Worm (Caenorhabditis elegans) whole organism, young adult: ENCODE data around the gene F59A7.7.

ENCODE experiments used
- B0035.1 ChIP-seq: sonication (generic microtip); optimal IDR thresholded peaks from 2 replicates; lab custom pipeline; 2016; ENCODE audit warnings: missing genetic modification characterization, mild to moderate bottlenecking, missing compliant biosample characterization, missing genotype, missing genetic modification reagents
- B0336.3 ChIP-seq: fragments of 200-800 bp; sonication (Bioruptor generic); IDR thresholded peaks from 2 replicates; pipeline ENCODE4 v1.3.6; 2022; ENCODE audit warnings: missing genetic modification characterization, missing compliant biosample characterization
- D2030.7 ChIP-seq: fragments of 200-800 bp; sonication (Bioruptor generic); IDR thresholded peaks from 2 replicates; pipeline ENCODE4 v1.3.6; 2022; ENCODE audit warnings: missing genetic modification reagents, missing genetic modification characterization, missing compliant biosample characterization
- F10E7.11 ChIP-seq: sonication (generic microtip); optimal IDR thresholded peaks from 2 replicates; lab custom pipeline; 2017; ENCODE audit warnings: mild to moderate bottlenecking, missing genetic modification characterization, moderate library complexity, missing compliant biosample characterization
- F57C9.4 ChIP-seq: sonication (generic microtip); optimal IDR thresholded peaks from 2 replicates; lab custom pipeline; 2017; ENCODE audit warnings: mild to moderate bottlenecking, missing genetic modification characterization, missing compliant biosample characterization
- K11D2.4 ChIP-seq: fragments of 200-800 bp; sonication (Bioruptor generic); IDR thresholded peaks from 2 replicates; pipeline ENCODE4 v1.3.6; 2022; ENCODE audit warnings: missing genetic modification reagents, missing genetic modification characterization, missing compliant biosample characterization
- K12H6.12 ChIP-seq: fragments of 200-800 bp; sonication (Bioruptor generic); optimal IDR thresholded peaks from 2 replicates; lab custom pipeline; 2018; ENCODE audit warnings: mild to moderate bottlenecking, missing genetic modification characterization, missing compliant biosample characterization
- akir-1 ChIP-seq: fragments of 200-800 bp; sonication (Bioruptor generic); optimal IDR thresholded peaks from 2 replicates; lab custom pipeline; 2018; ENCODE audit warnings: mild to moderate bottlenecking, missing genetic modification characterization, moderate library complexity, missing compliant biosample characterization
- ama-1 ChIP-seq, 3 experiments: fragments of 150-350 bp in 1 of 3; sonication (generic microtip) in 2 of 3; optimal IDR thresholded peaks; 2 replicates each; lab custom pipeline; 2014 to 2018; ENCODE audit warnings: missing biosample characterization in 2 of 3, missing genetic modification characterization in 2 of 3, missing genetic modification reagents in 2 of 3
- attf-3 ChIP-seq: fragments of 200-800 bp; sonication (Bioruptor generic); conservative IDR thresholded peaks from 2 replicates; pipeline ENCODE4 v1.3.6; 2022; ENCODE audit warnings: missing genetic modification reagents, missing genetic modification characterization, missing compliant biosample characterization
- attf-6 ChIP-seq: fragments of 200-800 bp; sonication (Bioruptor generic); IDR thresholded peaks from 2 replicates; pipeline ENCODE4 v1.3.6; 2022; ENCODE audit warnings: missing genetic modification reagents, missing genetic modification characterization, missing compliant biosample characterization
- bed-1 ChIP-seq: fragments of 200-800 bp; sonication (Bioruptor generic); IDR thresholded peaks from 2 replicates; pipeline ENCODE4 v1.3.6; 2022; ENCODE audit warnings: missing genetic modification reagents, missing genetic modification characterization, missing compliant biosample characterization
- ceh-27 ChIP-seq: fragments of 200-800 bp; sonication (Bioruptor generic); optimal IDR thresholded peaks from 2 replicates; lab custom pipeline; 2018; ENCODE audit warnings: mild to moderate bottlenecking, missing genetic modification characterization, moderate library complexity, missing compliant biosample characterization
- dox-1 ChIP-seq: fragments of 200-800 bp; sonication (Bioruptor generic); IDR thresholded peaks from 2 replicates; pipeline ENCODE4 v1.3.6; 2022; ENCODE audit warnings: missing genetic modification reagents, missing genetic modification characterization, missing compliant biosample characterization
- egl-18 ChIP-seq: fragments of 200-800 bp; sonication (Bioruptor generic); IDR thresholded peaks from 2 replicates; pipeline ENCODE4 v1.3.6; 2022; ENCODE audit warnings: missing genetic modification reagents, missing genetic modification characterization, missing compliant biosample characterization
- egrh-3 ChIP-seq: fragments of 200-800 bp; sonication (Bioruptor generic); IDR thresholded peaks from 2 replicates; pipeline ENCODE4 v1.3.6; 2022; ENCODE audit warnings: missing genetic modification reagents, missing genetic modification characterization, missing compliant biosample characterization
- ekl-4 ChIP-seq: fragments of 200-800 bp; sonication (Bioruptor generic); IDR thresholded peaks from 2 replicates; pipeline ENCODE4 v1.3.6; 2022; ENCODE audit warnings: missing genetic modification reagents, missing genetic modification characterization, missing compliant biosample characterization
- ets-4 ChIP-seq: fragments of 200-800 bp; sonication (Bioruptor generic); optimal IDR thresholded peaks from 2 replicates; lab custom pipeline; 2018; ENCODE audit warnings: mild to moderate bottlenecking, missing genetic modification characterization, missing compliant biosample characterization
- gei-17 ChIP-seq: fragments of 200-800 bp; sonication (Bioruptor generic); optimal IDR thresholded peaks from 2 replicates; lab custom pipeline; 2018; ENCODE audit warnings: mild to moderate bottlenecking, missing genetic modification characterization, missing compliant biosample characterization
- hmg-20 ChIP-seq: fragments of 200-800 bp; sonication (Bioruptor generic); IDR thresholded peaks from 2 replicates; pipeline ENCODE4 v1.3.6; 2022; ENCODE audit warnings: missing genetic modification reagents, missing genetic modification characterization, missing compliant biosample characterization
- hsf-1 ChIP-seq: fragments of 200-800 bp; sonication (Bioruptor generic); IDR thresholded peaks from 2 replicates; pipeline ENCODE4 v1.3.6; 2022; ENCODE audit warnings: missing genetic modification reagents, missing genetic modification characterization, missing compliant biosample characterization
- let-607 ChIP-seq, 2 experiments: fragments of 200-800 bp in 1 of 2; sonication (Bioruptor generic) in 1 of 2; sonication (generic microtip) in 1 of 2; optimal IDR thresholded peaks; 2 replicates each; lab custom pipeline; 2016 to 2018; ENCODE audit warnings: mild to moderate bottlenecking in 2 of 2, missing compliant biosample characterization in 2 of 2, missing genetic modification characterization in 2 of 2, moderate library complexity in 2 of 2, missing genotype in 1 of 2
- lin-26 ChIP-seq: fragments of 200-800 bp; sonication (Bioruptor generic); IDR thresholded peaks from 2 replicates; pipeline ENCODE4 v1.3.6; 2022; ENCODE audit warnings: missing genetic modification reagents, missing genetic modification characterization, missing compliant biosample characterization
- madf-10 ChIP-seq: sonication (generic microtip); optimal IDR thresholded peaks from 2 replicates; lab custom pipeline; 2016; ENCODE audit warnings: mild to moderate bottlenecking, missing genetic modification characterization, missing compliant biosample characterization
- madf-3 ChIP-seq: fragments of 200-800 bp; sonication (Bioruptor generic); IDR thresholded peaks from 2 replicates; pipeline ENCODE4 v1.3.6; 2022; ENCODE audit warnings: missing genetic modification reagents, missing genetic modification characterization, missing compliant biosample characterization
- mes-4 ChIP-seq: sonication (generic microtip); optimal IDR thresholded peaks from 2 replicates; lab custom pipeline; 2016; ENCODE audit warnings: missing genotype, missing genetic modification characterization, missing compliant biosample characterization
- nhr-80 ChIP-seq: sonication (generic microtip); optimal IDR thresholded peaks from 2 replicates; lab custom pipeline; 2016; ENCODE audit warnings: missing genetic modification characterization, missing compliant biosample characterization
- nhr-90 ChIP-seq: sonication (generic microtip); optimal IDR thresholded peaks from 2 replicates; lab custom pipeline; 2016; ENCODE audit warnings: missing genotype, mild to moderate bottlenecking, missing genetic modification characterization, missing compliant biosample characterization
- pbrm-1 ChIP-seq: fragments of 200-800 bp; sonication (Bioruptor generic); IDR thresholded peaks from 2 replicates; pipeline ENCODE4 v1.3.6; 2022; ENCODE audit warnings: missing genetic modification reagents, missing genetic modification characterization, missing compliant biosample characterization
- rcor-1 ChIP-seq: fragments of 200-800 bp; sonication (Bioruptor generic); IDR thresholded peaks from 2 replicates; pipeline ENCODE4 v1.3.6; 2022; ENCODE audit warnings: missing genetic modification reagents, missing genetic modification characterization, missing compliant biosample characterization
- rec-8 ChIP-seq, 2 experiments: sonication (generic microtip); optimal IDR thresholded peaks; 2 replicates each; lab custom pipeline; 2016; ENCODE audit warnings: mild to moderate bottlenecking in 2 of 2, missing genetic modification characterization in 2 of 2, missing genetic modification reagents in 2 of 2, missing genotype in 2 of 2, missing biosample characterization in 1 of 2, missing compliant biosample characterization in 1 of 2, moderate library complexity in 1 of 2
- sdz-38 ChIP-seq: sonication (generic microtip); optimal IDR thresholded peaks from 2 replicates; lab custom pipeline; 2016; ENCODE audit warnings: missing genotype, missing genetic modification characterization, missing compliant biosample characterization
- snpc-1.3 ChIP-seq: sonication (generic microtip); optimal IDR thresholded peaks from 2 replicates; lab custom pipeline; 2017; ENCODE audit warnings: missing genetic modification characterization, mild to moderate bottlenecking, missing compliant biosample characterization, antibody characterized with exemption, moderate library complexity, missing genotype, missing genetic modification reagents; ENCODE audit not compliant: insufficient read depth
- snpc-4 ChIP-seq, 5 experiments: fragments of 150-350 bp in 1 of 5; sonication (generic microtip) in 4 of 5; optimal IDR thresholded peaks; 2 replicates each; lab custom pipeline; 2014 to 2018; ENCODE audit warnings: missing genetic modification characterization in 5 of 5, missing biosample characterization in 3 of 5, antibody characterized with exemption in 2 of 5, mild to moderate bottlenecking in 2 of 5, missing compliant biosample characterization in 2 of 5, missing genotype in 2 of 5, moderate library complexity in 2 of 5, missing genetic modification reagents in 1 of 5
- zfh-2 ChIP-seq: fragments of 200-800 bp; sonication (Bioruptor generic); conservative IDR thresholded peaks from 2 replicates; pipeline ENCODE4 v1.3.6; 2022; ENCODE audit warnings: missing genetic modification reagents, missing genetic modification characterization, missing compliant biosample characterization
- ztf-28 ChIP-seq: fragments of 200-800 bp; sonication (Bioruptor generic); IDR thresholded peaks from 2 replicates; pipeline ENCODE4 v1.3.6; 2022; ENCODE audit warnings: missing genetic modification reagents, missing genetic modification characterization, missing compliant biosample characterization

Gene F59A7.7

DNA sequence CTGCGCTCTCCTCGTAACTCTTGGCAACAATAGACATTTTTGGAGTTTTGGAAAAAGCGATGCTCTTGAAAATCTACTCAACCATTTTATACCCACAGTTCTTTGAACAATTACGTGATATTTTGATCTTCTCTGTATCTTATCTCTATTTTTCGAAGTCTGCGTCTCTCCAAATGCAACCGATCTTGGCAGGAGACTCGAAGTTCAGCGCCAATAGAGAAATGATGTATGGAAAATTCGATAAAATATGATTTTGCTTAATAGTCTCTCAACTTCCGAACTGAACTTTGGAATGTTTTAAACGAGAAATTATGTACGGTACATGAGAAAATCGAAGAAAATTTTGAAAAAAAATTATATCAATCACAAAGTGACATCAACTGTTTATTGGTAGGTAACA lies 38.3 kb downstream of the F59A7.7 start, which contains the start of gene comt-4:
Gene comt-4 (minus strand): TSS at position 50 of the 400 bp plus-strand sequence.
- TF ChIP-seq F10E7.11 (tag; lab: Kevin White, UChicago) (no peak), nhr-80 (peak; percentile 31), rec-8 (tag; optimal IDR thresholded peaks at IDR 0.05; lab: Kevin White, UChicago) (no peak)

DNA sequence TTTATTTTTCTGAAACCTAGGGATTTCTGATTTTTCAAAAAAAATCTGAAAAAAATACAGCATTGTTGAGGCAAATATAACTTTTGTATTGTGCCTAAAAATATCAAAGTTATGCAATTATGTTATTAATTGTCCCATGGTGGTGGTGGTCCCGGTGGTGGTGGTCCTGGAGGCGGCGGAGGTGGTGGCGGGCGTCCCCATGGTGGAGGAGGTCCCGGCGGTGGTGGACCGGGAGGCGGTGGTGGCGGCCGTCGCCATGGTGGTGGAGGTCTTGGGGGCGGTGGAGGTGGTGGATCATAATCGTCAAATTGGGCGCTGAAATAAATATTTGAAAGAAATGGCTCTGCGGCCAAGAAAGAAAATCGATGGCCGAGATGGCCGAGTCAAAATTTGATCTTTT lies 38.9 kb downstream of the F59A7.7 start:
- TF ChIP-seq hsf-1 (GFP tag; lab: Robert Waterston, UW), result 0 out of 2 replicates have a peak, but pooled peaks have one; percentile 8
- TF ChIP-seq attf-6 (GFP tag; lab: Robert Waterston, UW), result no peak
- no peak for TF ChIP-seq D2030.7 (GFP tag; lab: Robert Waterston, UW)
- 0 out of 2 replicates have a peak, but pooled peaks have one; percentile 28 for TF ChIP-seq egl-18 (GFP tag; lab: Robert Waterston, UW)
- no peak for TF ChIP-seq let-607 (tag; optimal IDR thresholded peaks at IDR 0.05; lab: Kevin White, UChicago)
- no peak for TF ChIP-seq ets-4 (GFP tag; lab: Kevin White, UChicago)
- TF ChIP-seq attf-3 (GFP tag; lab: Robert Waterston, UW), result no peak
- no peak for TF ChIP-seq F10E7.11 (tag; lab: Kevin White, UChicago)
- peak; percentile 93 for TF ChIP-seq zfh-2
- no peak for TF ChIP-seq gei-17
- TF ChIP-seq snpc-1.3 (tag; lab: Kevin White, UChicago), result no peak
- no peak for TF ChIP-seq hmg-20
- TF ChIP-seq lin-26, result 0 out of 2 replicates have a peak, but pooled peaks have one; percentile 48
- TF ChIP-seq egrh-3 (GFP tag; lab: Robert Waterston, UW), result peak; percentile 97
- TF ChIP-seq ama-1 (optimal IDR thresholded peaks at IDR 0.05; lab: Kevin White, UChicago), result no peak
- TF ChIP-seq ama-1 (GFP tag; optimal IDR thresholded peaks at IDR 0.05; lab: Kevin White, UChicago), result no peak
- 0 out of 2 replicates have a peak, but pooled peaks have one; percentile 38 for TF ChIP-seq madf-3 (GFP tag; lab: Robert Waterston, UW)
- no peak for TF ChIP-seq B0336.3 (GFP tag; lab: Robert Waterston, UW)

DNA sequence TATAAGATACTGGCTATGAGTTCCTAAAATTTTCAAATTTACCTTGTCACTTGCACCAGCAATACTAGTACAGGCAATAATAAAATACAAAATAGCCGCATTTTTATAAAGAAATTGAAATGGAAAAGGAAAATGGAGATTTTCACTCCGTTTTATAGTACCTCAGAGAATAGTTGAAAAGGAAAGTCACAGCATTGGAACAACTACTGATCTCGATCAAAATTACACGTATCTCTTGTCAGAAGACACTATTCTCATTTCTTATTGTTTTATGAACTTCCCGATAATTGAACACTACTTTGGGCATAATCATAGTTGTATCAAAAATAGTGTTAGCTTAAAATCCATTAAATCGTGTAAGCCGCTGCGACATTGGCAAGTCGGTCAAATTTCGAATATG lies 39.6 kb downstream of the F59A7.7 start, which contains the start of gene Y40B10A.11:
Gene Y40B10A.11 (minus strand): TSS at position 101 of the 400 bp plus-strand sequence.
- TF ChIP-seq akir-1 (GFP tag; lab: Kevin White, UChicago) (no peak), sdz-38 (tag; lab: Kevin White, UChicago) (no peak), K12H6.12 (tag; lab: Kevin White, UChicago) (no peak), nhr-90 (no peak)

DNA sequence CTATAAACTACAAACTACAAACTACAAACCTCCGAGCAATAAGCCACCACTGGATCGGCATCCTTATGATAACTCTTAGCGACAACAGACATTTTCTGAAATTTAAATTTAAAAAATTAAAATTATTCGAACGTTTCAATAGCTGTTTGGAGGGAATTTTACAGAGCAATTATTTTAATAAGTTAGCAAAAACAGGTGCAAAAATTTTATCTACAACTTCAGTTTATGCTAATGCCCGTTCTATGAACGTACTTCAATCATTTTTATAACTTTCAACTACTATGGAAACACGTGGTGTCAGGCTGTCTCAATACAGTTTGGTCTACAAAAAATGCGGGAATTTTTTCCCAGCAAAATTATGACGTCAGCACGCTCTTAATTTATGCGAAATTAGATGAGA lies 41.6 kb downstream of the F59A7.7 start, which contains the start of gene comt-5:
Gene comt-5 (minus strand): TSS at position 101 of the 400 bp plus-strand sequence.
- no peak for TF ChIP-seq K11D2.4 (GFP tag; lab: Robert Waterston, UW)
- no peak for TF ChIP-seq hsf-1 (GFP tag; lab: Robert Waterston, UW)
- TF ChIP-seq attf-6 (GFP tag; lab: Robert Waterston, UW), result no peak
- no peak for TF ChIP-seq ceh-27
- TF ChIP-seq, all 124 proteins: peak for 0

DNA sequence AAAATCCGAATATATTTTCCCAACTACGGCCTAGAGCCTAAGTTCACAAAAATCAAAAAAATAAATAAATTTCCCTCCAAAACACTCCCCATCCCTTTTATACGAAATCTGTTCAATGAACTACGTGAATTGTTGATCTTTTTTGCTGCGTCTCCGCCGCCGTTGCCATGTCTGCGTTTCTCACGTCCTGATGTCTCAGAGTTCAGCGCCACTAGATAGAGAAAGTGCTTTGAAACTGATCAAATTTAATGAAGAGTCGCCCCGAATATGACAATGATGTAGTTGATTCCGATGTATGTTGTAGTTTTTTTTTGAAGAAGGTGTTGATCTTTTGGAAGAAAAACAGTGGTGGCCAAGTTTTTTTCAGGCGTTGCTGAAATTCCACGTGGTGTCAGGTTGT lies 42.4 kb downstream of the F59A7.7 start:
- TF ChIP-seq ekl-4 (GFP tag; lab: Robert Waterston, UW), result no peak
- no peak for TF ChIP-seq pbrm-1 (GFP tag; lab: Robert Waterston, UW)
- TF ChIP-seq mes-4 (tag; lab: Kevin White, UChicago), result no peak
- no peak for TF ChIP-seq attf-3 (GFP tag; lab: Robert Waterston, UW)
- TF ChIP-seq madf-10 (tag; lab: Kevin White, UChicago), result no peak
- no peak for TF ChIP-seq bed-1 (GFP tag; lab: Robert Waterston, UW)
- no peak for TF ChIP-seq dox-1 (GFP tag; lab: Robert Waterston, UW)
- no peak for TF ChIP-seq ztf-28 (GFP tag; lab: Robert Waterston, UW)
- no peak for TF ChIP-seq rcor-1
- no peak for TF ChIP-seq B0035.1
- no peak for TF ChIP-seq K11D2.4 (GFP tag; lab: Robert Waterston, UW)
- TF ChIP-seq F57C9.4 (tag; lab: Kevin White, UChicago), result no peak
- no peak for TF ChIP-seq snpc-4 (GFP tag; optimal IDR thresholded peaks at IDR 0.05; lab: Kevin White, UChicago)
- TF ChIP-seq snpc-4 (tag; optimal IDR thresholded peaks at IDR 0.05; lab: Kevin White, UChicago), result no peak
- TF ChIP-seq, all 124 proteins: peak for 0
